Worm (Caenorhabditis elegans): ENCODE data around the gene ent-5.

ent-5 gene

DNA sequence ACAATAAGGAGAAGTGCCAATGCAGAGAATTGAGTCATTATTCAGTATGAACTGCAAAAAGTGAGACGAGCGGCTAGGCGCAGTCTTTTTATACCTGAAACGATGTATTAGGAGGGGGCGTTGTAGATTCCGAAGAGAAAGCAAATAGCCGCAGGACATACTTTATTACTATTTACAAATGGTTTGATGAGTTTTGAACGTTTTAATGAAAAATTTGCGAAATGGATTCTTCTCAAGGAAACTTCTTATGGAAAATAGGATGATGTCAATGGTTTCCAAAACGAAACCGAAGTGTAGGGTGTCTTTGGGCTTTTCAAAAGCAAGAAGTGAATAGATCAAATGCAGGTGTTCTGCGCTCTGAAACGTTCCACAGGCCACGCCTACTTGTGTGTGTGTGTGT lies 29.0 kb upstream of the ent-5 start, which contains the start of gene flp-11:
TSS of gene flp-11 (minus strand) at position 101 of the 400 bp plus-strand sequence.
- TF ChIP-seq R02D3.7 (tag; optimal IDR thresholded peaks at IDR 0.05) (no peak), ZK546.5 (tag; optimal IDR thresholded peaks at IDR 0.05) (no peak), zfp-2 (tag; optimal IDR thresholded peaks at IDR 0.05) (no peak), mxl-2 (GFP tag; conservative IDR thresholded peaks at IDR 0.05) (no peak), ces-1 (GFP tag; optimal IDR thresholded peaks at IDR 0.05) (no peak), vab-7 (GFP tag; IDR thresholded peaks at IDR 0.05) (no peak), T20F7.1 (GFP tag; optimal IDR thresholded peaks at IDR 0.05) (no peak), nhr-102 (tag; optimal IDR thresholded peaks at IDR 0.05) (no peak), ama-1 (optimal IDR thresholded peaks at IDR 0.05) (no peak), pqm-1 (tag; optimal IDR thresholded peaks at IDR 0.05) (no peak), nhr-25 (tag; optimal IDR thresholded peaks at IDR 0.05; ENCODE audit: borderline replicate concordance, insufficient read depth) (no peak), Y5F2A.4 (GFP tag; optimal IDR thresholded peaks at IDR 0.05) (no peak)

DNA sequence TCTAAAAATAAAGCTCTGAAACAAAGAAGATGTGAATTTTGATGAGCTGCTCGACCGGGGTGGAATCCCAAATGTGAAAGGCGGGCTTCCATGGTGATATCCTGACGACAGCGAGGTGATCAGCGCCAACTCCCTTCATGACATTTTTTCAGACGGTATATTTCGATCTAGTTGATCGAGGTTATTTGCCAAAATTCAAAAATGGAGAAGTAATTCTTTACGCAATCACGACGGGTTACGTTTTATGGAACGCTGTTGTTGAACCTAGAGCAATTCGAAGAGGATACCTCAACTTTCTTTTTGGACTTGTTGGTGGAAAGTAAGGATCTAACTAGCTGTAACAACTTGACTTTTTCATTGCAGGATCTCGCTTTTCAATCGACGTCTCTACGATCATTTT lies 27.7 kb upstream of the ent-5 start:
- TF ChIP-seq T26A8.4 (GFP tag; IDR thresholded peaks at IDR 0.05) (no peak), unc-62 (GFP tag; optimal IDR thresholded peaks at IDR 0.05 in 1 of 2) (peak in 1 of 2 experiments; percentile 91), unc-62 (tag; optimal IDR thresholded peaks at IDR 0.05) (no peak), madf-5 (GFP tag; IDR thresholded peaks at IDR 0.05) (0 out of 4 replicates have a peak, but pooled peaks of 1 of the 2 experiments have one; percentile 46), Y5F2A.4 (GFP tag; optimal IDR thresholded peaks at IDR 0.05) (no peak), fos-1 (tag; optimal IDR thresholded peaks at IDR 0.05) (no peak)

DNA sequence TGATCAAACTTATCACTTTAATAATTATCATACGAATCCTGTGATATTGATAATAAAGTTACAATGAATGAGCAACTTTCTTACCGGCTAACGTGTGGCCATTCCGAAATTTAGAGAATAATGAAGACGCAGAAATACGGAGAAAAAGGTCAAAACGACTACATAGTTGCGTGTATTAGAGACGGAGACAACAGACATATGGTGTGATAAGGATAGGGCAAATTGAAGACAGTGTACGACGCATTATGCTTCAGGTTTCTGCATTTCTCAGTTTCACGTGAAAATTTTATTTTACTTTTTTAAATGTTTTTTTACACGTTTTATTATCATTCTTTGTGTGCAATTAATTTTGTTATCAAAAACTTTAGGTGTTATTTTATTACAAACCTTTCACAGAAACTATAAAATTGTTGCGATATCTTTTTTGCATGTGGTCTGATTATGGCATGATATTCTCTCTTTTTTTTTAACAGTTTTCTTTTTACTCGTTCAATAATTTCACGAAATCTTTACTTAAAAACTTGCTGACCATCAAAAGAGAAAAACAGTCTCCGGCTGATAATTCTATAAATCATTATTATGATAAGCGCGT lies 24.3 kb upstream of the ent-5 start, which contains the start of gene tmem-135:
TSS of gene tmem-135 (plus strand) at position 542 of the 592 bp plus-strand sequence.
- no peak for TF ChIP-seq nhr-237 (tag; optimal IDR thresholded peaks at IDR 0.05)
- no peak for TF ChIP-seq nhr-6 (tag; optimal IDR thresholded peaks at IDR 0.05)
- no peak for TF ChIP-seq mxl-2 (GFP tag; conservative IDR thresholded peaks at IDR 0.05)
- TF ChIP-seq daf-16 (GFP tag; optimal IDR thresholded peaks at IDR 0.05), result no peak
- peak; percentile 24 for TF ChIP-seq daf-16 (tag; optimal IDR thresholded peaks at IDR 0.05)
- 0 out of 2 replicates have a peak, but pooled peaks have one; percentile 9 for TF ChIP-seq php-3 (GFP tag; IDR thresholded peaks at IDR 0.05)
- no peak for TF ChIP-seq ceh-44 (GFP tag; IDR thresholded peaks at IDR 0.05)
- peak; percentile 27 for TF ChIP-seq hlh-30 (tag; optimal IDR thresholded peaks at IDR 0.05; ENCODE audit: insufficient read depth)
- TF ChIP-seq pqm-1 (tag; optimal IDR thresholded peaks at IDR 0.05), result peak; percentile 0
- TF ChIP-seq nhr-28 (tag; optimal IDR thresholded peaks at IDR 0.05), result peak; percentile 59
- peak; percentile 25 for TF ChIP-seq hlh-11 (tag; optimal IDR thresholded peaks at IDR 0.05)
- no peak for TF ChIP-seq ztf-7 (tag; optimal IDR thresholded peaks at IDR 0.05)
- TF ChIP-seq F26F4.8 (GFP tag; conservative IDR thresholded peaks at IDR 0.05), result no peak

DNA sequence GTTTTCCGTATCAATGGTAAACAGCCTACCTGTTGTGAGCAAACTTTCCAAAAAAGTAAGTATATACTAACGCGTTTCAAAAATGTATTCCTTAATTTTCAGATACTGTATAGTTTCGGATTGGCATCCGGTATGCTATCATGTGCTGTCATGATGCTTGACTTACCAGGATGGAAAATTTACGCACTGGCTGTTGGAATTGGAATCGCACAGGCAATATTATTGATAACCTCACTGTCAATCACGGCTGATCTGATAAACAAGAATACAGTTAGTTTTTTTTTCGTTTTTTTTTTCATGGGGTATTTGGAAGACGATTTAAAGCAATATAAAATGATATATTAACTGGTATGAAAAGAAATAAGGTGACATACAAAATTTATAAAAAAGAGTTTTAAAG lies 22.8 kb upstream of the ent-5 start:
- TF ChIP-seq hlh-11 (tag; optimal IDR thresholded peaks at IDR 0.05) (peak; percentile 32), daf-16 (GFP tag; optimal IDR thresholded peaks at IDR 0.05) (no peak), daf-16 (tag; optimal IDR thresholded peaks at IDR 0.05) (peak; percentile 47), dmd-6 (GFP tag; IDR thresholded peaks at IDR 0.05) (peak; percentile 86), rbr-2 (tag; optimal IDR thresholded peaks at IDR 0.05) (no peak), tra-1 (GFP tag; IDR thresholded peaks at IDR 0.05) (0 out of 2 replicates have a peak, but pooled peaks have one; percentile 36), mdl-1 (tag; optimal IDR thresholded peaks at IDR 0.05) (no peak), dve-1 (tag; optimal IDR thresholded peaks at IDR 0.05; ENCODE audit: insufficient read depth) (peak; percentile 53)

DNA sequence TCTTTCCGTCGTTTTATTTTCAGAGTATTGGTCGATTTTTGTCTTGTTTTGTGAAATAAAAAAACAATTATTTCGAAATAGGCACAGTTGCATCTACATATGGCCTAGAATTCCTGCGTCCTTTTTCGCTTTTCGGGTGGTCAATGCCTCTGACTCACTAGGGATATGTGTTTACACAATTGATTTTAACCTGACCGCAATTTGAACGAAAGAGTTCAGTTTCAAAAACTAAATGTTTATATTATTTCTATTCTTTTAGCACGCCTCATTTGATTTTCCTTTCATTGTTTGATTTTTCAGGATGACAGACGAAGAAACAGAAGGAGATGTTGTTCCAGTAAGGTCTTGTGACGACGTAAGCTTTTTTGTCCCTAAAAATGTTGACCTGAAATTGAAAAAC lies 18.8 kb upstream of the ent-5 start, which contains the start of gene mfsd-12:
TSS of gene mfsd-12 (plus strand) at position 301 of the 400 bp plus-strand sequence.
- TF ChIP-seq T26A8.4 (GFP tag; IDR thresholded peaks at IDR 0.05), result no peak
- TF ChIP-seq ZK546.5 (tag; optimal IDR thresholded peaks at IDR 0.05), result no peak
- TF ChIP-seq mes-2 (tag; optimal IDR thresholded peaks at IDR 0.05; ENCODE audit: poor library complexity, severe bottlenecking), result peak; percentile 21
- no peak for TF ChIP-seq Y75B8A.6 (GFP tag; IDR thresholded peaks at IDR 0.05)
- no peak for TF ChIP-seq daf-16 (GFP tag; optimal IDR thresholded peaks at IDR 0.05)
- TF ChIP-seq daf-16 (tag; optimal IDR thresholded peaks at IDR 0.05), result no peak
- no peak for TF ChIP-seq mxl-2 (GFP tag; conservative IDR thresholded peaks at IDR 0.05)
- TF ChIP-seq egl-27 (tag; optimal IDR thresholded peaks at IDR 0.05), result no peak
- no peak for TF ChIP-seq mep-1 (tag; optimal IDR thresholded peaks at IDR 0.05)
- no peak for TF ChIP-seq nhr-102 (tag; optimal IDR thresholded peaks at IDR 0.05)
